Worm (Caenorhabditis elegans) whole organism, L4 larva: ENCODE measurements around the gene rab-39.

ENCODE experiments used
- F26F4.8 ChIP-seq: fragments of 200-800 bp; sonication (Bioruptor generic); conservative IDR thresholded peaks from 2 replicates; pipeline ENCODE4 v1.3.6; 2022; ENCODE audit warnings: missing genetic modification characterization, missing compliant biosample characterization
- F49E8.2 ChIP-seq: sonication (generic microtip); optimal IDR thresholded peaks from 2 replicates; lab custom pipeline; 2016; ENCODE audit warnings: missing compliant biosample characterization, mild to moderate bottlenecking, missing genetic modification characterization, borderline replicate concordance
- Y105C5A.15 ChIP-seq: fragments of 200-800 bp; sonication (Bioruptor generic); IDR thresholded peaks from 2 replicates; pipeline ENCODE4 v1.3.6; 2022; ENCODE audit warnings: missing genetic modification characterization, missing compliant biosample characterization
- Y75B8A.6 ChIP-seq: fragments of 200-800 bp; sonication (Bioruptor generic); IDR thresholded peaks from 2 replicates; pipeline ENCODE4 v1.3.6; 2022; ENCODE audit warnings: missing genetic modification reagents, missing genetic modification characterization, missing compliant biosample characterization
- ZK337.2 ChIP-seq: fragments of 200-800 bp; sonication (Bioruptor generic); IDR thresholded peaks from 2 replicates; pipeline ENCODE4 v1.3.6; 2022; ENCODE audit warnings: missing genetic modification reagents, missing genetic modification characterization, missing compliant biosample characterization
- aly-2 ChIP-seq: sonication (generic microtip); optimal IDR thresholded peaks from 2 replicates; lab custom pipeline; 2018; ENCODE audit warnings: missing biosample characterization, missing genetic modification characterization
- ceh-20 ChIP-seq: fragments of 200-800 bp; sonication (Bioruptor generic); IDR thresholded peaks from 2 replicates; pipeline ENCODE4 v1.3.6; 2022; ENCODE audit warnings: missing genetic modification reagents, missing genetic modification characterization, missing compliant biosample characterization
- ceh-28 ChIP-seq: fragments of 150-350 bp; optimal IDR thresholded peaks from 2 replicates; lab custom pipeline; 2014; ENCODE audit warnings: missing biosample characterization, missing genetic modification reagents, missing genetic modification characterization
- ceh-44 ChIP-seq: fragments of 200-800 bp; sonication (Bioruptor generic); IDR thresholded peaks from 2 replicates; pipeline ENCODE4 v1.3.6; 2022; ENCODE audit warnings: missing genetic modification reagents, missing genetic modification characterization, missing compliant biosample characterization
- ceh-62 ChIP-seq: sonication (generic microtip); optimal IDR thresholded peaks from 2 replicates; lab custom pipeline; 2017; ENCODE audit warnings: missing biosample characterization, missing genetic modification characterization
- ceh-82 ChIP-seq: sonication (generic microtip); optimal IDR thresholded peaks from 2 replicates; lab custom pipeline; 2017; ENCODE audit warnings: missing biosample characterization, missing genetic modification characterization
- cey-2 ChIP-seq: sonication (generic microtip); optimal IDR thresholded peaks from 3 replicates; lab custom pipeline; 2017; ENCODE audit warnings: missing genetic modification characterization, mild to moderate bottlenecking, missing compliant biosample characterization, antibody characterized with exemption, borderline replicate concordance; ENCODE audit not compliant: insufficient read depth
- daf-16 ChIP-seq, 3 experiments: sonication (generic microtip); optimal IDR thresholded peaks; 2 replicates each; lab custom pipeline; 2016 to 2017; ENCODE audit warnings: missing genetic modification characterization in 3 of 3, missing genetic modification reagents in 3 of 3, mild to moderate bottlenecking in 2 of 3, missing compliant biosample characterization in 2 of 3, missing biosample characterization in 1 of 3, moderate library complexity in 1 of 3
- daf-19 ChIP-seq: fragments of 200-800 bp; sonication (Bioruptor generic); conservative IDR thresholded peaks from 2 replicates; pipeline ENCODE4 v1.3.6; 2022; ENCODE audit warnings: missing genetic modification characterization, missing compliant biosample characterization
- daf-8 ChIP-seq: fragments of 200-800 bp; sonication (Bioruptor generic); IDR thresholded peaks from 2 replicates; pipeline ENCODE4 v1.3.6; 2022; ENCODE audit warnings: missing genetic modification characterization, missing compliant biosample characterization
- dmd-6 ChIP-seq: fragments of 200-800 bp; sonication (Bioruptor generic); IDR thresholded peaks from 2 replicates; pipeline ENCODE4 v1.3.6; 2022; ENCODE audit warnings: missing genetic modification reagents, missing genetic modification characterization, missing compliant biosample characterization
- dmd-8 ChIP-seq: fragments of 200-800 bp; sonication (Bioruptor generic); IDR thresholded peaks from 2 replicates; pipeline ENCODE4 v1.3.6; 2022; ENCODE audit warnings: missing genetic modification characterization, missing compliant biosample characterization
- dpl-1 ChIP-seq: fragments of 150-350 bp; optimal IDR thresholded peaks from 2 replicates; lab custom pipeline; 2014; ENCODE audit warnings: missing biosample characterization, missing genetic modification reagents, missing genetic modification characterization
- duxl-1 ChIP-seq: sonication (generic microtip); optimal IDR thresholded peaks from 2 replicates; lab custom pipeline; 2016; ENCODE audit warnings: mild to moderate bottlenecking, missing genetic modification characterization, moderate library complexity, missing compliant biosample characterization; ENCODE audit not compliant: poor library complexity
- dve-1 ChIP-seq: sonication (generic microtip); optimal IDR thresholded peaks from 2 replicates; lab custom pipeline; 2017; ENCODE audit warnings: antibody characterized with exemption, mild to moderate bottlenecking, missing genetic modification characterization, missing compliant biosample characterization; ENCODE audit not compliant: insufficient read depth
- egl-27 ChIP-seq: sonication (generic microtip); optimal IDR thresholded peaks from 3 replicates; lab custom pipeline; 2017; ENCODE audit warnings: missing biosample characterization, missing genetic modification reagents, missing genetic modification characterization
- egl-43 ChIP-seq: fragments of 200-800 bp; sonication (Bioruptor generic); IDR thresholded peaks from 2 replicates; pipeline ENCODE4 v1.3.6; 2022; ENCODE audit warnings: missing genetic modification reagents, missing genetic modification characterization, missing compliant biosample characterization
- fos-1 ChIP-seq: fragments of 150-350 bp; optimal IDR thresholded peaks from 2 replicates; lab custom pipeline; 2014; ENCODE audit warnings: missing biosample characterization, missing genetic modification characterization
- hlh-30 ChIP-seq: sonication (generic microtip); optimal IDR thresholded peaks from 2 replicates; lab custom pipeline; 2017; ENCODE audit warnings: antibody characterized with exemption, mild to moderate bottlenecking, missing genetic modification characterization, missing compliant biosample characterization; ENCODE audit not compliant: insufficient read depth
- hmg-1.1 ChIP-seq: fragments of 200-800 bp; sonication (Bioruptor generic); IDR thresholded peaks from 2 replicates; pipeline ENCODE4 v1.3.6; 2022; ENCODE audit warnings: missing genetic modification reagents, missing genetic modification characterization, missing compliant biosample characterization
- jun-1 ChIP-seq: fragments of 150-350 bp; optimal IDR thresholded peaks from 2 replicates; lab custom pipeline; 2014; ENCODE audit warnings: missing biosample characterization, missing genetic modification reagents, missing genetic modification characterization
- lin-1 ChIP-seq: fragments of 200-800 bp; sonication (Bioruptor generic); IDR thresholded peaks from 2 replicates; pipeline ENCODE4 v1.3.6; 2022; ENCODE audit warnings: missing genetic modification reagents, missing genetic modification characterization, missing compliant biosample characterization
- lin-38 ChIP-seq: fragments of 200-800 bp; sonication (Bioruptor generic); IDR thresholded peaks from 2 replicates; pipeline ENCODE4 v1.3.6; 2022; ENCODE audit warnings: missing genetic modification reagents, missing genetic modification characterization, missing compliant biosample characterization
- mep-1 ChIP-seq: fragments of 150-350 bp; sonication (generic microtip); optimal IDR thresholded peaks from 3 replicates; lab custom pipeline; 2014; ENCODE audit warnings: missing biosample characterization, missing genetic modification characterization
- mxl-2 ChIP-seq: fragments of 200-800 bp; sonication (Bioruptor generic); conservative IDR thresholded peaks from 2 replicates; pipeline ENCODE4 v1.3.6; 2022; ENCODE audit warnings: missing genetic modification reagents, missing genetic modification characterization, missing compliant biosample characterization
- nhr-10 ChIP-seq: fragments of 150-350 bp; optimal IDR thresholded peaks from 2 replicates; lab custom pipeline; 2014; ENCODE audit warnings: missing biosample characterization, missing genetic modification characterization
- nhr-102 ChIP-seq: sonication (generic microtip); optimal IDR thresholded peaks from 2 replicates; lab custom pipeline; 2016; ENCODE audit warnings: mild to moderate bottlenecking, missing genetic modification characterization, moderate library complexity, missing compliant biosample characterization
- nhr-111 ChIP-seq: fragments of 200-800 bp; sonication (Bioruptor generic); optimal IDR thresholded peaks from 2 replicates; lab custom pipeline; 2018; ENCODE audit warnings: mild to moderate bottlenecking, missing genetic modification characterization, missing compliant biosample characterization
- nhr-237 ChIP-seq: sonication (generic microtip); optimal IDR thresholded peaks from 2 replicates; lab custom pipeline; 2017; ENCODE audit warnings: missing biosample characterization, missing genetic modification characterization
- nhr-25 ChIP-seq: sonication (generic microtip); optimal IDR thresholded peaks from 2 replicates; lab custom pipeline; 2017; ENCODE audit warnings: missing genetic modification characterization, mild to moderate bottlenecking, missing compliant biosample characterization, antibody characterized with exemption, moderate library complexity, borderline replicate concordance; ENCODE audit not compliant: insufficient read depth
- nhr-41 ChIP-seq: fragments of 200-800 bp; sonication (Bioruptor generic); IDR thresholded peaks from 2 replicates; pipeline ENCODE4 v1.3.6; 2022; ENCODE audit warnings: missing genetic modification reagents, missing genetic modification characterization, missing compliant biosample characterization
- nhr-42 ChIP-seq: fragments of 200-800 bp; sonication (Bioruptor generic); IDR thresholded peaks from 2 replicates; pipeline ENCODE4 v1.3.6; 2022; ENCODE audit warnings: missing genetic modification characterization, missing compliant biosample characterization
- nhr-48 ChIP-seq: sonication (generic microtip); optimal IDR thresholded peaks from 2 replicates; lab custom pipeline; 2016; ENCODE audit warnings: mild to moderate bottlenecking, missing genetic modification characterization, missing compliant biosample characterization
- pha-4 ChIP-seq, 2 experiments: fragments of 150-350 bp in 1 of 2; fragments of 200-800 bp in 1 of 2; sonication (Bioruptor generic) in 1 of 2; IDR thresholded peaks in 1 of 2; optimal IDR thresholded peaks in 1 of 2; 2 replicates each; pipeline versions ENCODE4 v1.3.6 to Lab custom; 2014 to 2022; ENCODE audit warnings: missing genetic modification characterization in 2 of 2, missing genetic modification reagents in 2 of 2, missing biosample characterization in 1 of 2, missing compliant biosample characterization in 1 of 2
- rbr-2 ChIP-seq: sonication (generic microtip); optimal IDR thresholded peaks from 2 replicates; lab custom pipeline; 2016; ENCODE audit warnings: missing genotype, missing genetic modification characterization, missing compliant biosample characterization
- skn-1 ChIP-seq: fragments of 150-350 bp; optimal IDR thresholded peaks from 2 replicates; lab custom pipeline; 2014; ENCODE audit warnings: missing biosample characterization, missing genetic modification characterization
- spr-1 ChIP-seq: sonication (generic microtip); optimal IDR thresholded peaks from 2 replicates; lab custom pipeline; 2016; ENCODE audit warnings: mild to moderate bottlenecking, missing genetic modification characterization, missing compliant biosample characterization
- tag-97 ChIP-seq: fragments of 200-800 bp; sonication (Bioruptor generic); IDR thresholded peaks from 2 replicates; pipeline ENCODE4 v1.3.6; 2022; ENCODE audit warnings: missing genetic modification characterization, missing compliant biosample characterization
- tra-1 ChIP-seq: fragments of 200-800 bp; sonication (Bioruptor generic); IDR thresholded peaks from 2 replicates; pipeline ENCODE4 v1.3.6; 2022; ENCODE audit warnings: missing genetic modification reagents, missing genetic modification characterization, missing compliant biosample characterization
- unc-130 ChIP-seq: sonication (generic microtip); optimal IDR thresholded peaks from 2 replicates; lab custom pipeline; 2016; ENCODE audit warnings: missing genetic modification reagents, missing genetic modification characterization, missing compliant biosample characterization
- unc-39 ChIP-seq: sonication (generic microtip); optimal IDR thresholded peaks from 2 replicates; lab custom pipeline; 2017; ENCODE audit warnings: missing biosample characterization, missing genetic modification characterization
- unc-62 ChIP-seq, 3 experiments: fragments of 150-350 bp in 1 of 3; sonication (generic microtip); optimal IDR thresholded peaks in 2 of 3; peaks in 1 of 3; 1 replicate in 1 of 3; 2 replicates in 2 of 3; lab custom pipeline; 2014 to 2017; ENCODE audit warnings: missing biosample characterization in 3 of 3, missing genetic modification characterization in 3 of 3, missing genetic modification reagents in 3 of 3, missing genotype in 1 of 3
- zag-1 ChIP-seq: fragments of 150-350 bp; optimal IDR thresholded peaks from 2 replicates; lab custom pipeline; 2014; ENCODE audit warnings: missing biosample characterization, missing genetic modification characterization
- zip-11 ChIP-seq: fragments of 200-800 bp; sonication (Bioruptor generic); IDR thresholded peaks from 2 replicates; pipeline ENCODE4 v1.3.6; 2022; ENCODE audit warnings: missing genetic modification characterization, missing compliant biosample characterization

Gene rab-39

ce11 chrII:9273984-9274383, 48.7 kb downstream of the rab-39 start (continued):
- TF ChIP-seq Y105C5A.15 (GFP tag; lab: Robert Waterston, UW) (0 out of 2 replicates have a peak, but pooled peaks have one; percentile 57), daf-16 (GFP tag; optimal IDR thresholded peaks at IDR 0.05; lab: Kevin White, UChicago) (peak; percentile 2 to 45), daf-16 (tag; optimal IDR thresholded peaks at IDR 0.05; lab: Kevin White, UChicago) (peak; percentile 70), lin-38 (GFP tag; lab: Robert Waterston, UW) (peak; percentile 44; the same call in 1 of the 2 replicates), daf-8 (GFP tag; lab: Robert Waterston, UW) (no peak), dmd-6 (GFP tag; lab: Robert Waterston, UW) (peak; percentile 92), unc-39 (tag; lab: Kevin White, UChicago) (no peak), duxl-1 (tag; lab: Kevin White, UChicago) (no peak), fos-1 (tag; lab: Kevin White, UChicago) (no peak), dve-1 (tag; lab: Kevin White, UChicago) (peak; percentile 62), tag-97 (no peak), ZK337.2 (no peak), ceh-62 (tag; lab: Kevin White, UChicago) (no peak), F26F4.8 (GFP tag; lab: Robert Waterston, UW) (no peak), lin-1 (GFP tag; lab: Robert Waterston, UW) (peak; percentile 83), daf-19 (no peak), dpl-1 (GFP tag; lab: Kevin White, UChicago) (peak; percentile 50), unc-130 (GFP tag; lab: Kevin White, UChicago) (no peak), tra-1 (peak; percentile 84), dmd-8 (no peak), nhr-42 (GFP tag; lab: Robert Waterston, UW) (peak; percentile 72; the same call in 1 of the 2 replicates), ceh-28 (tag; lab: Kevin White, UChicago) (peak; percentile 19), nhr-237 (tag; lab: Kevin White, UChicago) (no peak), ceh-20 (GFP tag; lab: Robert Waterston, UW) (peak; percentile 85; the same call in 1 of the 2 replicates), hlh-30 (tag; lab: Kevin White, UChicago) (peak; percentile 99), nhr-41 (no peak), pha-4 (GFP tag; IDR thresholded peaks at IDR 0.05; lab: Robert Waterston, UW) (peak; percentile 72), pha-4 (tag; optimal IDR thresholded peaks at IDR 0.05; lab: Kevin White, UChicago) (peak; percentile 55), hmg-1.1 (GFP tag; lab: Robert Waterston, UW) (peak; percentile 92), mep-1 (peak; percentile 82), ceh-82 (tag; lab: Kevin White, UChicago) (no peak), jun-1 (peak; percentile 53), nhr-10 (no peak), egl-43 (0 out of 2 replicates have a peak, but pooled peaks have one; percentile 65), cey-2 (tag; lab: Kevin White, UChicago) (no peak), nhr-111 (GFP tag; lab: Kevin White, UChicago) (no peak), nhr-25 (peak; percentile 76), egl-27 (tag; lab: Kevin White, UChicago) (no peak), skn-1 (tag; lab: Kevin White, UChicago) (no peak), spr-1 (peak; percentile 65), unc-62 (GFP tag; optimal IDR thresholded peaks at IDR 0.05 in 1 of 2; lab: Kevin White, UChicago) (peak in 1 of 2 experiments; percentile 99), unc-62 (tag; optimal IDR thresholded peaks at IDR 0.05; lab: Kevin White, UChicago) (no peak), nhr-102 (tag; lab: Kevin White, UChicago) (no peak), aly-2 (tag; lab: Kevin White, UChicago) (no peak), rbr-2 (tag; lab: Kevin White, UChicago) (peak; percentile 77), nhr-48 (tag; lab: Kevin White, UChicago) (peak; percentile 79), Y75B8A.6 (GFP tag; lab: Robert Waterston, UW) (no peak), zag-1 (tag; lab: Kevin White, UChicago) (no peak), ceh-44 (GFP tag; lab: Robert Waterston, UW) (no peak), zip-11 (GFP tag; lab: Robert Waterston, UW) (no peak), F49E8.2 (tag; lab: Kevin White, UChicago) (no peak), mxl-2 (GFP tag; lab: Robert Waterston, UW) (no peak)
